Fruit fly (Drosophila melanogaster): ENCODE results near the gene nac.

- no peak for TF ChIP-seq psq (optimal IDR thresholded peaks at IDR 0.05)
- no peak for TF ChIP-seq EcR (GFP tag; optimal IDR thresholded peaks at IDR 0.05)
- TF ChIP-seq usp (GFP tag; optimal IDR thresholded peaks at IDR 0.05), result no peak
Observed at dm6 chr3R:8347835-8348234, 44.0 kb upstream of the nac start.
